Worm (Caenorhabditis elegans) whole organism, young adult: ENCODE results near the gene ocr-4.
A peak's percentile ranks its signal among the peaks of the same experiment; 100 is the strongest.

Source experiments
- K11D2.4 ChIP-seq: fragments of 200-800 bp; sonication (Bioruptor generic); IDR thresholded peaks from 2 replicates; pipeline ENCODE4 v1.3.6; 2022; ENCODE audit warnings: missing genetic modification reagents, missing genetic modification characterization, missing compliant biosample characterization
- ZK185.1 ChIP-seq: sonication (generic microtip); optimal IDR thresholded peaks from 2 replicates; lab custom pipeline; 2016; ENCODE audit warnings: mild to moderate bottlenecking, missing genetic modification characterization, missing compliant biosample characterization; ENCODE audit not compliant: poor library complexity, severe bottlenecking
- ceh-27 ChIP-seq: fragments of 200-800 bp; sonication (Bioruptor generic); optimal IDR thresholded peaks from 2 replicates; lab custom pipeline; 2018; ENCODE audit warnings: mild to moderate bottlenecking, missing genetic modification characterization, moderate library complexity, missing compliant biosample characterization
- ceh-79 ChIP-seq: sonication (generic microtip); optimal IDR thresholded peaks from 2 replicates; lab custom pipeline; 2017; ENCODE audit warnings: mild to moderate bottlenecking, missing genetic modification characterization, missing compliant biosample characterization
- ceh-91 ChIP-seq: fragments of 200-800 bp; sonication (Bioruptor generic); IDR thresholded peaks from 2 replicates; pipeline ENCODE4 v1.3.6; 2022; ENCODE audit warnings: missing genetic modification reagents, missing genetic modification characterization, missing compliant biosample characterization
- dox-1 ChIP-seq: fragments of 200-800 bp; sonication (Bioruptor generic); IDR thresholded peaks from 2 replicates; pipeline ENCODE4 v1.3.6; 2022; ENCODE audit warnings: missing genetic modification reagents, missing genetic modification characterization, missing compliant biosample characterization
- egl-18 ChIP-seq: fragments of 200-800 bp; sonication (Bioruptor generic); IDR thresholded peaks from 2 replicates; pipeline ENCODE4 v1.3.6; 2022; ENCODE audit warnings: missing genetic modification reagents, missing genetic modification characterization, missing compliant biosample characterization
- ekl-4 ChIP-seq: fragments of 200-800 bp; sonication (Bioruptor generic); IDR thresholded peaks from 2 replicates; pipeline ENCODE4 v1.3.6; 2022; ENCODE audit warnings: missing genetic modification reagents, missing genetic modification characterization, missing compliant biosample characterization
- ets-4 ChIP-seq: fragments of 200-800 bp; sonication (Bioruptor generic); optimal IDR thresholded peaks from 2 replicates; lab custom pipeline; 2018; ENCODE audit warnings: mild to moderate bottlenecking, missing genetic modification characterization, missing compliant biosample characterization
- hmg-1.2 ChIP-seq: fragments of 200-800 bp; sonication (Bioruptor generic); IDR thresholded peaks from 2 replicates; pipeline ENCODE4 v1.3.6; 2022; ENCODE audit warnings: missing genetic modification reagents, missing genetic modification characterization, missing compliant biosample characterization
- hsf-1 ChIP-seq: fragments of 200-800 bp; sonication (Bioruptor generic); IDR thresholded peaks from 2 replicates; pipeline ENCODE4 v1.3.6; 2022; ENCODE audit warnings: missing genetic modification reagents, missing genetic modification characterization, missing compliant biosample characterization
- lag-1 ChIP-seq: fragments of 200-800 bp; sonication (Bioruptor generic); IDR thresholded peaks from 2 replicates; pipeline ENCODE4 v1.3.6; 2022; ENCODE audit warnings: missing genetic modification reagents, missing genetic modification characterization, missing compliant biosample characterization
- let-526 ChIP-seq: fragments of 200-800 bp; sonication (Bioruptor generic); IDR thresholded peaks from 2 replicates; pipeline ENCODE4 v1.3.6; 2022; ENCODE audit warnings: missing genetic modification reagents, missing genetic modification characterization, missing compliant biosample characterization
- let-607 ChIP-seq, 2 experiments: fragments of 200-800 bp in 1 of 2; sonication (Bioruptor generic) in 1 of 2; sonication (generic microtip) in 1 of 2; optimal IDR thresholded peaks; 2 replicates each; lab custom pipeline; 2016 to 2018; ENCODE audit warnings: mild to moderate bottlenecking in 2 of 2, missing compliant biosample characterization in 2 of 2, missing genetic modification characterization in 2 of 2, moderate library complexity in 2 of 2, missing genotype in 1 of 2
- mcd-1 ChIP-seq: fragments of 200-800 bp; sonication (Bioruptor generic); IDR thresholded peaks from 2 replicates; pipeline ENCODE4 v1.3.6; 2022; ENCODE audit warnings: missing genetic modification reagents, missing genetic modification characterization, missing compliant biosample characterization
- mxl-1 ChIP-seq: sonication (generic microtip); optimal IDR thresholded peaks from 2 replicates; lab custom pipeline; 2016; ENCODE audit warnings: missing genetic modification characterization, missing compliant biosample characterization
- nfya-2 ChIP-seq: fragments of 200-800 bp; sonication (Bioruptor generic); IDR thresholded peaks from 2 replicates; pipeline ENCODE4 v1.3.6; 2022; ENCODE audit warnings: missing genetic modification reagents, missing genetic modification characterization, missing compliant biosample characterization
- nhr-80 ChIP-seq: sonication (generic microtip); optimal IDR thresholded peaks from 2 replicates; lab custom pipeline; 2016; ENCODE audit warnings: missing genetic modification characterization, missing compliant biosample characterization
- pha-4 ChIP-seq: fragments of 150-350 bp; sonication (generic microtip); optimal IDR thresholded peaks from 2 replicates; lab custom pipeline; 2014; ENCODE audit warnings: missing biosample characterization, missing genetic modification reagents, missing genetic modification characterization
- sea-2 ChIP-seq: fragments of 200-800 bp; sonication (Bioruptor generic); IDR thresholded peaks from 2 replicates; pipeline ENCODE4 v1.3.6; 2022; ENCODE audit warnings: missing genetic modification characterization, missing compliant biosample characterization
- snpc-1.1 ChIP-seq: sonication (generic microtip); optimal IDR thresholded peaks from 2 replicates; lab custom pipeline; 2017; ENCODE audit warnings: missing genetic modification characterization, mild to moderate bottlenecking, missing compliant biosample characterization, antibody characterized with exemption, moderate library complexity, missing genotype, missing genetic modification reagents; ENCODE audit not compliant: insufficient read depth
- snpc-4 ChIP-seq, 5 experiments: fragments of 150-350 bp in 1 of 5; sonication (generic microtip) in 4 of 5; optimal IDR thresholded peaks; 2 replicates each; lab custom pipeline; 2014 to 2018; ENCODE audit warnings: missing genetic modification characterization in 5 of 5, missing biosample characterization in 3 of 5, antibody characterized with exemption in 2 of 5, mild to moderate bottlenecking in 2 of 5, missing compliant biosample characterization in 2 of 5, missing genotype in 2 of 5, moderate library complexity in 2 of 5, missing genetic modification reagents in 1 of 5
- ztf-28 ChIP-seq: fragments of 200-800 bp; sonication (Bioruptor generic); IDR thresholded peaks from 2 replicates; pipeline ENCODE4 v1.3.6; 2022; ENCODE audit warnings: missing genetic modification reagents, missing genetic modification characterization, missing compliant biosample characterization
- ztf-3 ChIP-seq: fragments of 200-800 bp; sonication (Bioruptor generic); optimal IDR thresholded peaks from 2 replicates; lab custom pipeline; 2018; ENCODE audit warnings: mild to moderate bottlenecking, missing genetic modification characterization, missing compliant biosample characterization

Gene ocr-4

DNA sequence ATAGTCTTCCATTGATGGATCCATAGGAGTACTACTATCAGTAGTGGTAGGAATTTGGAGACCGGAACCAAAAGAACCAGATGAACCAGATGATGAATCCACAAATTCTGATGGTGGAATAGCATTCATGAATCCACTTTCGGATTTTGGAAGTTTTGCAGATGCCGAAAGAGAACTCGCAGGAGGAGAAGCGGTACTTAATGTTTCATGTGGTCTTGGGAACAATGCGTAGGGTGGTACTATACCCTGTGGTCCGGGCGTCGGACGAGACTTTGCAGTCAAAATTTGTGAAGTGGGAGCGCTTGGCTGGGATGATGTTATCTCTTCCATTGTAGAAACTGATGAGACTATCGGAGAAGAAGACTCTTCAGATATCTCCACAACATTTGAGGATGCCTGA lies 5.4 kb upstream of the ocr-4 start:
- TF ChIP-seq let-607 (tag; optimal IDR thresholded peaks at IDR 0.05; lab: Kevin White, UChicago): no peak
- 0 out of 2 replicates have a peak, but pooled peaks have one; percentile 21 for TF ChIP-seq hsf-1 (GFP tag; lab: Robert Waterston, UW)
- TF ChIP-seq, all 124 proteins: peak for 1

DNA sequence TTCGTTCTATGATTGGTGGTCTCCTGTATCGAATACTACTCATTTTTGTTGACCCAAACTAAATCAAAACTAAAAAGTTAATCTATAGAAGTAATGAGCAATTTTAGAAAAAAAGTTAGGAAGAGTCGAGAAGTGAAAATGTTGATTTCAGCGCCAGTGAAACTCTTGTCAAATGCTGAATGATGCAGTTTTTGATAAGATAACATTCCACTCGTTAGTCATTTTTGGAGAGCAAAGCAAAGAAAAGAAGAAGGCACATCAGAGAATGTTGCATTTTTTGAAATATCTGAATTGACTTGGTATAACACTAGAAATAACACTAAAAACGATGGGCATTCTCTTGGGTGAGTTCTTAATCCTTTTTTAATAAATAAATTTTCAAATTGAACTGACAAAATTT lies 3.7 kb downstream of the ocr-4 start, which contains the start of gene sqst-2:
Gene sqst-2, minus strand, starts transcription at position 58 of the 400 bp plus-strand sequence.
- TF ChIP-seq ceh-27 (GFP tag; lab: Kevin White, UChicago) (no peak), dox-1 (no peak), snpc-1.1 (tag; lab: Kevin White, UChicago) (no peak), nhr-80 (tag; lab: Kevin White, UChicago) (peak; percentile 66)

DNA sequence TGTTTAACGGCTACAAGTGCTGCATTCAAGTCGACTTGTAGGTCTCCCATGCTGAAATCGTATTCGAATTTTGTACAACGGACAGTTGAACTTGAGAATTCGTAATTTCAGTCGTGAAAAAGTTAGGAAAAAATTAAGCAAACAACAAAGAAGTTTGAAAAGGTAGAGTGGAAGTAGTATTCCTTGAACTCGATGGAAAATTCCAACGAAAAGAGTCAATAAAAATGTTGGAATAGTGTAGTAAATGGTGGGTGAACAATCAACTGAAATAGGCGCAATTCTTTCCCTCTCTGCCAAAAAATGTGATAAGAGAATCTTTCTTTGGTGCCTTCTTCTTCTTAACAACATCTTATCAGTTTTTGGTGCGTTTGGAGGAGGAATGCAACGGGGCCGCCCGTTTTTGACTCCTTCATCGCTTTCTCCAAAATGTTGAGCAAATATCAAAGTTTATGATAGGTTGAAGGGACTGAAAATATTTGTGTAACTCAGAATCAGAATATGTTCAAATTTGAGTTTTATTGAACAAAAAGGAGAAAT lies 5.9 kb downstream of the ocr-4 start, which contains the start of gene ifo-1:
Gene ifo-1, minus strand, starts transcription at position 51 of the 537 bp plus-strand sequence.
- peak; percentile 63; the same call in 1 of the 2 replicates for TF ChIP-seq dox-1
- TF ChIP-seq ets-4 (GFP tag; lab: Kevin White, UChicago): peak; percentile 3
- peak; percentile 99 for TF ChIP-seq nhr-80 (tag; lab: Kevin White, UChicago)
- TF ChIP-seq mcd-1: no peak

DNA sequence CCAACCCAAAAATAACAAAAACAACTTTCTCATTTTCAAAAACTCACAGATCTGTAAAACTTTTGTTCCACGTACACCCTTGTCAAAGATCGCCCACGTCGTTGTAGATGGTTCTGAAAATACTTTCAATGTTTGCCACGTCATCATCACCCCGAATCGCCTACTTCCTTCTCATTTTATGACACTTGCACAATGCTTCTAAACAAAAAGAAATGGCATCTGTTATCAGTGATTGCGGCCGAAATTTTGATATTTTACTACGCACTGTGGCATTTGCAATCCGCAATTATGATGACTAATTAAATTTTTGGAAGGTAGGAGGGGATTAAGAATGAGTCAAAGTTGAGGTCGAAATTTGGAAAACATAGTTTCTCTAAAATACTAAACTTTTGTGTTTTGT lies 6.9 kb downstream of the ocr-4 start:
- TF ChIP-seq dox-1 (peak; percentile 6; the same call in 1 of the 2 replicates), sea-2 (GFP tag; lab: Robert Waterston, UW) (no peak), let-607 (tag; optimal IDR thresholded peaks at IDR 0.05; lab: Kevin White, UChicago) (peak in 1 of 2 experiments; percentile 37), hmg-1.2 (GFP tag; lab: Robert Waterston, UW) (no peak), nhr-80 (tag; lab: Kevin White, UChicago) (peak; percentile 76)
- TF ChIP-seq, all 124 proteins: peak for 3

DNA sequence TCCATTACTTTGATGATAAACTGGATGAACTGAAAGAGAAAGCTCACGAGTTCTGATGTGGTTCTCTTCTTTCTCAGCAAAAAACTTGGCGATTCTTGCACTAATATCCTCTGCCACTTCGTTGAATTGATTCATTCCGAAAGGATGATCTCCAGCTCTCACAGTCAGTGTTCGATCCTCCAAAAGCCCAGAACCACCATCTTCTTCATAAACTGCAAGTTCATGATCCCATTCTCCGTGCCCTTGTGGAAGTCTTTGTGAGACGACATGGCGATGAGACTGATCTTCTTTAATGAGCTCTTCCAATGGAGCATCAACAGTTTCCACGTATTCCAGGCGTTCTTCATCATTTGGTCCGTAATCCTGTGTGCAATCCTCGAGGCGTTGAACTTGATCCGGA lies 7.7 kb downstream of the ocr-4 start:
- TF ChIP-seq ceh-79 (tag; lab: Kevin White, UChicago): no peak
- no peak for TF ChIP-seq nfya-2 (GFP tag; lab: Robert Waterston, UW)
- TF ChIP-seq mxl-1 (tag; lab: Kevin White, UChicago): no peak
- TF ChIP-seq, all 124 proteins: peak for 0

DNA sequence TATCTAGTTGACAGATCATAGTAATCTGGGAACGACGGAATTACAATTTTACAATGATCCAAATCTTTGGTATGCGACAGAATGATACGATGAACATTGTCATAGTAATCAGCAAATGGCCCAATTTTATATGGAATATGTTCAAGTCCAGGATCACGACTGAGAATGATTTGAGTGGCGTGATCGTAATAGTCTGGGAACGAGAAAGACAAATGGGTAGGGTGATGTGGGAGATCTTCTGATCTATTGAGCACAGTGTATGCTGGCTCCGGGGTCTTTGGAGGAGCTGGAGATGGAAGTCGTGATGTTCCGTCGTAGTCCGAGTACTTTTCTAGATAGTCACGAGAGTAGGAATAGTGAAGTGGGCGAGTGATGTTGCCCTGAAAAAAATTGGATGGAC lies 8.7 kb downstream of the ocr-4 start:
- TF ChIP-seq let-526 (GFP tag; lab: Robert Waterston, UW) (no peak), ztf-28 (GFP tag; lab: Robert Waterston, UW) (no peak), K11D2.4 (no peak), ztf-3 (GFP tag; lab: Kevin White, UChicago) (no peak)

DNA sequence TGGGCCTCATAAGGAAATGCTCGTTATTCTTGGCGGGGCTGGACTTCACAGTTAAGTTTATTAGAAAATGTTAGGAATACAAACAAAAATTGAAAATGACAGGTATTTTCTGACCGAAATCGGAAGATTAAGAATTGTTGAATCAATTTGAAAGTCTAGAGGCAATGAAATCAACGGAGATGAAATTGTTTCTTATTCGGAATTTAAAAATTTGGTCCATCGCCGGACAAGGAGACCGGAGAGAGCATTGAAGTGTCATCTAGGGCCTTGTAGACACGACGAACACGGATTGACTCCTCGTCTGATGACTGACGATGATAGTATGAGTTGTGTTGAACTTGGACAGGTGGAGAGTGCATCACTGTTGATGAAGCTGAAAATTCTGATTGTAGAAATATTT lies 11.9 kb downstream of the ocr-4 start:
- TF ChIP-seq egl-18 (GFP tag; lab: Robert Waterston, UW): no peak
- no peak for TF ChIP-seq ekl-4 (GFP tag; lab: Robert Waterston, UW)
- TF ChIP-seq lag-1 (GFP tag; lab: Robert Waterston, UW): no peak
- no peak for TF ChIP-seq pha-4 (tag; lab: Kevin White, UChicago)
- TF ChIP-seq ZK185.1 (tag; lab: Kevin White, UChicago): no peak
- TF ChIP-seq snpc-4 (GFP tag; optimal IDR thresholded peaks at IDR 0.05; lab: Kevin White, UChicago): no peak
- TF ChIP-seq snpc-4 (tag; optimal IDR thresholded peaks at IDR 0.05; lab: Kevin White, UChicago): no peak
- TF ChIP-seq ceh-91: no peak
